Worm (Caenorhabditis elegans) whole organism, L4 larva: ENCODE data around the gene D1005.4.
A peak's percentile ranks its signal among the peaks of the same experiment; 100 is the strongest.

Experiments used
- F10B5.3 ChIP-seq: sonication (generic microtip); optimal IDR thresholded peaks from 2 replicates; lab custom pipeline; 2016; ENCODE audit warnings: mild to moderate bottlenecking, missing genetic modification characterization, missing compliant biosample characterization
- F26F4.8 ChIP-seq: fragments of 200-800 bp; sonication (Bioruptor generic); conservative IDR thresholded peaks from 2 replicates; pipeline ENCODE4 v1.3.6; 2022; ENCODE audit warnings: missing genetic modification characterization, missing compliant biosample characterization
- F49E8.2 ChIP-seq: sonication (generic microtip); optimal IDR thresholded peaks from 2 replicates; lab custom pipeline; 2016; ENCODE audit warnings: missing compliant biosample characterization, mild to moderate bottlenecking, missing genetic modification characterization, borderline replicate concordance
- T20F7.1 ChIP-seq: fragments of 200-800 bp; sonication (Bioruptor generic); optimal IDR thresholded peaks from 2 replicates; lab custom pipeline; 2018; ENCODE audit warnings: mild to moderate bottlenecking, missing genetic modification characterization, missing compliant biosample characterization
- Y48G9A.11 ChIP-seq: fragments of 200-800 bp; sonication (Bioruptor generic); IDR thresholded peaks from 2 replicates; pipeline ENCODE4 v1.3.6; 2022; ENCODE audit warnings: missing genetic modification reagents, missing genetic modification characterization, missing compliant biosample characterization
- ZK337.2 ChIP-seq: fragments of 200-800 bp; sonication (Bioruptor generic); IDR thresholded peaks from 2 replicates; pipeline ENCODE4 v1.3.6; 2022; ENCODE audit warnings: missing genetic modification reagents, missing genetic modification characterization, missing compliant biosample characterization
- aly-2 ChIP-seq: sonication (generic microtip); optimal IDR thresholded peaks from 2 replicates; lab custom pipeline; 2018; ENCODE audit warnings: missing biosample characterization, missing genetic modification characterization
- ama-1 ChIP-seq: fragments of 150-350 bp; optimal IDR thresholded peaks from 2 replicates; lab custom pipeline; 2014; ENCODE audit warnings: inconsistent platforms, mixed read lengths
- ceh-20 ChIP-seq: fragments of 200-800 bp; sonication (Bioruptor generic); IDR thresholded peaks from 2 replicates; pipeline ENCODE4 v1.3.6; 2022; ENCODE audit warnings: missing genetic modification reagents, missing genetic modification characterization, missing compliant biosample characterization
- ceh-62 ChIP-seq: sonication (generic microtip); optimal IDR thresholded peaks from 2 replicates; lab custom pipeline; 2017; ENCODE audit warnings: missing biosample characterization, missing genetic modification characterization
- ces-1 ChIP-seq: fragments of 150-350 bp; sonication (generic microtip); optimal IDR thresholded peaks from 4 replicates; lab custom pipeline; 2014; ENCODE audit warnings: missing biosample characterization, missing genetic modification reagents, missing genetic modification characterization
- daf-12 ChIP-seq: fragments of 150-350 bp; optimal IDR thresholded peaks from 2 replicates; lab custom pipeline; 2014; ENCODE audit warnings: missing biosample characterization, missing genetic modification reagents, missing genetic modification characterization
- daf-8 ChIP-seq: fragments of 200-800 bp; sonication (Bioruptor generic); IDR thresholded peaks from 2 replicates; pipeline ENCODE4 v1.3.6; 2022; ENCODE audit warnings: missing genetic modification characterization, missing compliant biosample characterization
- dmd-6 ChIP-seq: fragments of 200-800 bp; sonication (Bioruptor generic); IDR thresholded peaks from 2 replicates; pipeline ENCODE4 v1.3.6; 2022; ENCODE audit warnings: missing genetic modification reagents, missing genetic modification characterization, missing compliant biosample characterization
- dmd-8 ChIP-seq: fragments of 200-800 bp; sonication (Bioruptor generic); IDR thresholded peaks from 2 replicates; pipeline ENCODE4 v1.3.6; 2022; ENCODE audit warnings: missing genetic modification characterization, missing compliant biosample characterization
- dmd-9 ChIP-seq: fragments of 200-800 bp; sonication (Bioruptor generic); IDR thresholded peaks from 2 replicates; pipeline ENCODE4 v1.3.6; 2022; ENCODE audit warnings: missing genetic modification reagents, missing genetic modification characterization, missing compliant biosample characterization
- dve-1 ChIP-seq: sonication (generic microtip); optimal IDR thresholded peaks from 2 replicates; lab custom pipeline; 2017; ENCODE audit warnings: antibody characterized with exemption, mild to moderate bottlenecking, missing genetic modification characterization, missing compliant biosample characterization; ENCODE audit not compliant: insufficient read depth
- egl-27 ChIP-seq: sonication (generic microtip); optimal IDR thresholded peaks from 3 replicates; lab custom pipeline; 2017; ENCODE audit warnings: missing biosample characterization, missing genetic modification reagents, missing genetic modification characterization
- egl-43 ChIP-seq: fragments of 200-800 bp; sonication (Bioruptor generic); IDR thresholded peaks from 2 replicates; pipeline ENCODE4 v1.3.6; 2022; ENCODE audit warnings: missing genetic modification reagents, missing genetic modification characterization, missing compliant biosample characterization
- fkh-10 ChIP-seq: fragments of 150-350 bp; optimal IDR thresholded peaks from 2 replicates; lab custom pipeline; 2014; ENCODE audit warnings: missing biosample characterization, missing genetic modification reagents, missing genetic modification characterization
- fos-1 ChIP-seq: fragments of 150-350 bp; optimal IDR thresholded peaks from 2 replicates; lab custom pipeline; 2014; ENCODE audit warnings: missing biosample characterization, missing genetic modification characterization
- gei-8 ChIP-seq: fragments of 200-800 bp; sonication (Bioruptor generic); optimal IDR thresholded peaks from 2 replicates; lab custom pipeline; 2018; ENCODE audit warnings: mild to moderate bottlenecking, missing genetic modification characterization, missing compliant biosample characterization
- hif-1 ChIP-seq, 2 experiments: sonication (generic microtip); optimal IDR thresholded peaks; 2 replicates each; lab custom pipeline; 2016 to 2017; ENCODE audit warnings: missing compliant biosample characterization in 2 of 2, missing genetic modification characterization in 2 of 2, missing genetic modification reagents in 2 of 2, missing genotype in 2 of 2, mild to moderate bottlenecking in 1 of 2
- hlh-11 ChIP-seq: fragments of 200-800 bp; sonication (Bioruptor generic); optimal IDR thresholded peaks from 2 replicates; lab custom pipeline; 2018; ENCODE audit warnings: mild to moderate bottlenecking, missing genetic modification characterization, missing compliant biosample characterization
- hlh-30 ChIP-seq: sonication (generic microtip); optimal IDR thresholded peaks from 2 replicates; lab custom pipeline; 2017; ENCODE audit warnings: antibody characterized with exemption, mild to moderate bottlenecking, missing genetic modification characterization, missing compliant biosample characterization; ENCODE audit not compliant: insufficient read depth
- hmg-1.1 ChIP-seq: fragments of 200-800 bp; sonication (Bioruptor generic); IDR thresholded peaks from 2 replicates; pipeline ENCODE4 v1.3.6; 2022; ENCODE audit warnings: missing genetic modification reagents, missing genetic modification characterization, missing compliant biosample characterization
- lim-7 ChIP-seq: fragments of 200-800 bp; sonication (Bioruptor generic); IDR thresholded peaks from 2 replicates; pipeline ENCODE4 v1.3.6; 2022; ENCODE audit warnings: missing genetic modification characterization, missing compliant biosample characterization
- lin-13 ChIP-seq: fragments of 150-350 bp; optimal IDR thresholded peaks from 2 replicates; lab custom pipeline; 2014; ENCODE audit warnings: missing biosample characterization, missing genetic modification reagents, missing genetic modification characterization
- lin-29 ChIP-seq: fragments of 200-800 bp; sonication (Bioruptor generic); IDR thresholded peaks from 2 replicates; pipeline ENCODE4 v1.3.6; 2022; ENCODE audit warnings: missing genetic modification reagents, missing genetic modification characterization, missing compliant biosample characterization
- madf-5 ChIP-seq, 2 experiments: fragments of 200-800 bp; sonication (Bioruptor generic); IDR thresholded peaks; 2 replicates each; pipeline ENCODE4 v1.3.6; 2022; ENCODE audit warnings: missing compliant biosample characterization in 2 of 2, missing genetic modification characterization in 2 of 2
- mep-1 ChIP-seq: fragments of 150-350 bp; sonication (generic microtip); optimal IDR thresholded peaks from 3 replicates; lab custom pipeline; 2014; ENCODE audit warnings: missing biosample characterization, missing genetic modification characterization
- mes-2 ChIP-seq: sonication (generic microtip); optimal IDR thresholded peaks from 2 replicates; lab custom pipeline; 2016; ENCODE audit warnings: missing genotype, mild to moderate bottlenecking, missing genetic modification characterization, missing compliant biosample characterization; ENCODE audit not compliant: poor library complexity, severe bottlenecking
- mxl-2 ChIP-seq: fragments of 200-800 bp; sonication (Bioruptor generic); conservative IDR thresholded peaks from 2 replicates; pipeline ENCODE4 v1.3.6; 2022; ENCODE audit warnings: missing genetic modification reagents, missing genetic modification characterization, missing compliant biosample characterization
- nhr-10 ChIP-seq: fragments of 150-350 bp; optimal IDR thresholded peaks from 2 replicates; lab custom pipeline; 2014; ENCODE audit warnings: missing biosample characterization, missing genetic modification characterization
- nhr-102 ChIP-seq: sonication (generic microtip); optimal IDR thresholded peaks from 2 replicates; lab custom pipeline; 2016; ENCODE audit warnings: mild to moderate bottlenecking, missing genetic modification characterization, moderate library complexity, missing compliant biosample characterization
- nhr-111 ChIP-seq: fragments of 200-800 bp; sonication (Bioruptor generic); optimal IDR thresholded peaks from 2 replicates; lab custom pipeline; 2018; ENCODE audit warnings: mild to moderate bottlenecking, missing genetic modification characterization, missing compliant biosample characterization
- nhr-48 ChIP-seq: sonication (generic microtip); optimal IDR thresholded peaks from 2 replicates; lab custom pipeline; 2016; ENCODE audit warnings: mild to moderate bottlenecking, missing genetic modification characterization, missing compliant biosample characterization
- nhr-77 ChIP-seq: fragments of 150-350 bp; optimal IDR thresholded peaks from 2 replicates; lab custom pipeline; 2014; ENCODE audit warnings: missing biosample characterization, missing genetic modification characterization
- set-16 ChIP-seq: fragments of 200-800 bp; sonication (Bioruptor generic); IDR thresholded peaks from 2 replicates; pipeline ENCODE4 v1.3.6; 2022; ENCODE audit warnings: missing genetic modification reagents, missing genetic modification characterization, missing compliant biosample characterization
- snpc-1.2 ChIP-seq: fragments of 200-800 bp; sonication (Bioruptor generic); IDR thresholded peaks from 2 replicates; pipeline ENCODE4 v1.3.6; 2022; ENCODE audit warnings: missing genetic modification reagents, missing genetic modification characterization, missing compliant biosample characterization
- spr-1 ChIP-seq: sonication (generic microtip); optimal IDR thresholded peaks from 2 replicates; lab custom pipeline; 2016; ENCODE audit warnings: mild to moderate bottlenecking, missing genetic modification characterization, missing compliant biosample characterization
- tag-97 ChIP-seq: fragments of 200-800 bp; sonication (Bioruptor generic); IDR thresholded peaks from 2 replicates; pipeline ENCODE4 v1.3.6; 2022; ENCODE audit warnings: missing genetic modification characterization, missing compliant biosample characterization
- tra-1 ChIP-seq: fragments of 200-800 bp; sonication (Bioruptor generic); IDR thresholded peaks from 2 replicates; pipeline ENCODE4 v1.3.6; 2022; ENCODE audit warnings: missing genetic modification reagents, missing genetic modification characterization, missing compliant biosample characterization
- unc-130 ChIP-seq: sonication (generic microtip); optimal IDR thresholded peaks from 2 replicates; lab custom pipeline; 2016; ENCODE audit warnings: missing genetic modification reagents, missing genetic modification characterization, missing compliant biosample characterization
- unc-39 ChIP-seq: sonication (generic microtip); optimal IDR thresholded peaks from 2 replicates; lab custom pipeline; 2017; ENCODE audit warnings: missing biosample characterization, missing genetic modification characterization
- unc-62 ChIP-seq, 3 experiments: fragments of 150-350 bp in 1 of 3; sonication (generic microtip); optimal IDR thresholded peaks in 2 of 3; peaks in 1 of 3; 1 replicate in 1 of 3; 2 replicates in 2 of 3; lab custom pipeline; 2014 to 2017; ENCODE audit warnings: missing biosample characterization in 3 of 3, missing genetic modification characterization in 3 of 3, missing genetic modification reagents in 3 of 3, missing genotype in 1 of 3
- zfp-3 ChIP-seq: fragments of 200-800 bp; sonication (Bioruptor generic); conservative IDR thresholded peaks from 2 replicates; pipeline ENCODE4 v1.3.6; 2022; ENCODE audit warnings: missing genetic modification reagents, missing genetic modification characterization, missing compliant biosample characterization
- zip-11 ChIP-seq: fragments of 200-800 bp; sonication (Bioruptor generic); IDR thresholded peaks from 2 replicates; pipeline ENCODE4 v1.3.6; 2022; ENCODE audit warnings: missing genetic modification characterization, missing compliant biosample characterization
- zip-2 ChIP-seq: fragments of 150-350 bp; optimal IDR thresholded peaks from 2 replicates; lab custom pipeline; 2014; ENCODE audit warnings: missing biosample characterization, missing genetic modification characterization
- ztf-11 ChIP-seq: fragments of 150-350 bp; optimal IDR thresholded peaks from 2 replicates; lab custom pipeline; 2014; ENCODE audit warnings: missing biosample characterization, missing genetic modification characterization

D1005.4 gene

ce11 chrX:1456350-1457080 lies 29.1 kb downstream of the D1005.4 start (continued):
- no peak for TF ChIP-seq madf-5 (GFP tag; IDR thresholded peaks at IDR 0.05; lab: Robert Waterston, UW)
- TF ChIP-seq hmg-1.1 (GFP tag; lab: Robert Waterston, UW) = peak; percentile 48
- no peak for TF ChIP-seq lin-29 (GFP tag; lab: Robert Waterston, UW)
- TF ChIP-seq zip-2 (tag; lab: Kevin White, UChicago) = no peak
- no peak for TF ChIP-seq nhr-10 (tag; lab: Kevin White, UChicago)
- TF ChIP-seq daf-12 (tag; lab: Kevin White, UChicago) = no peak
- no peak for TF ChIP-seq fkh-10 (GFP tag; lab: Kevin White, UChicago)
- TF ChIP-seq gei-8 (GFP tag; lab: Kevin White, UChicago) = no peak
- no peak for TF ChIP-seq dmd-9
- no peak for TF ChIP-seq fos-1 (tag; lab: Kevin White, UChicago)
- no peak for TF ChIP-seq F26F4.8 (GFP tag; lab: Robert Waterston, UW)
- no peak for TF ChIP-seq ZK337.2 (GFP tag; lab: Robert Waterston, UW)
- no peak for TF ChIP-seq ama-1
- no peak for TF ChIP-seq daf-8 (GFP tag; lab: Robert Waterston, UW)
- TF ChIP-seq nhr-102 (tag; lab: Kevin White, UChicago) = no peak
- TF ChIP-seq lim-7 = no peak
- no peak for TF ChIP-seq unc-130 (GFP tag; lab: Kevin White, UChicago)
- no peak for TF ChIP-seq set-16 (GFP tag; lab: Robert Waterston, UW)
- peak in 1 of 2 experiments; percentile 90 for TF ChIP-seq unc-62 (GFP tag; optimal IDR thresholded peaks at IDR 0.05 in 1 of 2; lab: Kevin White, UChicago)
- TF ChIP-seq unc-62 (tag; optimal IDR thresholded peaks at IDR 0.05; lab: Kevin White, UChicago) = no peak
- no peak for TF ChIP-seq unc-39
- peak; percentile 62 for TF ChIP-seq mes-2 (tag; lab: Kevin White, UChicago)
- no peak for TF ChIP-seq snpc-1.2
- TF ChIP-seq egl-27 (tag; lab: Kevin White, UChicago) = no peak
- TF ChIP-seq mxl-2 (GFP tag; lab: Robert Waterston, UW) = 0 out of 2 replicates have a peak, but pooled peaks have one; percentile 21
- no peak for TF ChIP-seq zip-11 (GFP tag; lab: Robert Waterston, UW)
- TF ChIP-seq T20F7.1 = peak; percentile 0
- no peak for TF ChIP-seq nhr-111 (GFP tag; lab: Kevin White, UChicago)
- no peak for TF ChIP-seq spr-1 (tag; lab: Kevin White, UChicago)
- TF ChIP-seq ztf-11 (tag; lab: Kevin White, UChicago) = no peak
- TF ChIP-seq egl-43 (GFP tag; lab: Robert Waterston, UW) = no peak
- TF ChIP-seq ces-1 (GFP tag; lab: Kevin White, UChicago) = no peak
- TF ChIP-seq tag-97 (GFP tag; lab: Robert Waterston, UW) = no peak
- peak in 1 of 2 experiments; percentile 36 for TF ChIP-seq hif-1 (tag; optimal IDR thresholded peaks at IDR 0.05; lab: Kevin White, UChicago)
- TF ChIP-seq F49E8.2 (tag; lab: Kevin White, UChicago) = no peak
- no peak for TF ChIP-seq ceh-62
- no peak for TF ChIP-seq dmd-8 (GFP tag; lab: Robert Waterston, UW)
- peak; percentile 68 for TF ChIP-seq mep-1 (tag; lab: Kevin White, UChicago)
- TF ChIP-seq aly-2 (tag; lab: Kevin White, UChicago) = no peak
- peak; percentile 64 for TF ChIP-seq dve-1 (tag; lab: Kevin White, UChicago)
- peak; percentile 51 for TF ChIP-seq dmd-6 (GFP tag; lab: Robert Waterston, UW)
- TF ChIP-seq tra-1 (GFP tag; lab: Robert Waterston, UW) = no peak
- 0 out of 2 replicates have a peak, but pooled peaks have one; percentile 42 for TF ChIP-seq ceh-20 (GFP tag; lab: Robert Waterston, UW)
- peak; percentile 44 for TF ChIP-seq nhr-48 (tag; lab: Kevin White, UChicago)
- TF ChIP-seq zfp-3 (GFP tag; lab: Robert Waterston, UW) = no peak
- peak; percentile 74 for TF ChIP-seq hlh-30 (tag; lab: Kevin White, UChicago)
- peak; percentile 49 for TF ChIP-seq lin-13 (GFP tag; lab: Kevin White, UChicago)
- TF ChIP-seq F10B5.3 (tag; lab: Kevin White, UChicago) = no peak
- peak; percentile 86 for TF ChIP-seq hlh-11 (tag; lab: Kevin White, UChicago)
- no peak for TF ChIP-seq Y48G9A.11 (GFP tag; lab: Robert Waterston, UW)
- peak; percentile 57 for TF ChIP-seq nhr-77 (tag; lab: Kevin White, UChicago)
